Fruit fly (Drosophila melanogaster) whole organism, embryonic: ENCODE measurements around the gene CG14207.
A peak's percentile ranks its signal among the peaks of the same experiment; 100 is the strongest.

Experiments
- Adf1 ChIP-seq: fragments of 200-800 bp; sonication (Bioruptor generic); IDR thresholded peaks from 2 replicates; pipeline ENCODE4 v1.3.6; 2022; ENCODE audit warnings: missing biosample characterization, missing genetic modification characterization
- Antp ChIP-seq: fragments of 200-800 bp; sonication (Bioruptor generic); optimal IDR thresholded peaks from 3 replicates; lab custom pipeline; 2016; ENCODE audit warnings: missing biosample characterization, missing genetic modification characterization
- Awh ChIP-seq: fragments of 200-800 bp; sonication (Bioruptor generic); IDR thresholded peaks from 2 replicates; pipeline ENCODE4, ENCODE4 v1.3.6; 2022; ENCODE audit warnings: missing biosample characterization, missing genetic modification characterization
- C15 ChIP-seq: fragments of 200-800 bp; sonication (Bioruptor generic); IDR thresholded peaks from 3 replicates; pipeline ENCODE4 v1.3.6; 2022; ENCODE audit warnings: missing biosample characterization, missing genetic modification characterization
- CG10209 ChIP-seq: fragments of 200-800 bp; sonication (Bioruptor generic); optimal IDR thresholded peaks from 3 replicates; lab custom pipeline; 2017; ENCODE audit warnings: missing biosample characterization, mild to moderate bottlenecking, missing genetic modification characterization, missing genetic modification reagents
- CG1024 ChIP-seq: fragments of 200-800 bp; sonication (Bioruptor generic); IDR thresholded peaks from 2 replicates; pipeline ENCODE4 v1.3.6; 2022; ENCODE audit warnings: missing biosample characterization, missing genetic modification characterization
- CG10274 ChIP-seq: fragments of 200-800 bp; sonication (Bioruptor generic); optimal IDR thresholded peaks from 3 replicates; lab custom pipeline; 2017; ENCODE audit warnings: missing biosample characterization, mild to moderate bottlenecking, missing genetic modification characterization
- CG10366 ChIP-seq: fragments of 200-800 bp; sonication (Bioruptor generic); IDR thresholded peaks from 2 replicates; pipeline ENCODE4 v1.3.6; 2022; ENCODE audit warnings: missing biosample characterization, missing genetic modification characterization
- CG10654 ChIP-seq: fragments of 200-800 bp; sonication (Bioruptor generic); optimal IDR thresholded peaks from 2 replicates; lab custom pipeline; 2016; ENCODE audit warnings: missing biosample characterization, missing genetic modification characterization
- CG12236 ChIP-seq: fragments of 200-800 bp; sonication (Bioruptor generic); optimal IDR thresholded peaks from 2 replicates; lab custom pipeline; 2016; ENCODE audit warnings: missing biosample characterization, missing genetic modification characterization
- CG12942 ChIP-seq: fragments of 200-800 bp; sonication (Bioruptor generic); optimal IDR thresholded peaks from 3 replicates; lab custom pipeline; 2016; ENCODE audit warnings: missing biosample characterization, missing genetic modification characterization
- CG16815 ChIP-seq: fragments of 200-800 bp; sonication (Bioruptor generic); optimal IDR thresholded peaks from 3 replicates; lab custom pipeline; 2017; ENCODE audit warnings: missing biosample characterization, mild to moderate bottlenecking, missing genetic modification characterization
- CG17186 ChIP-seq: fragments of 200-800 bp; sonication (Bioruptor generic); optimal IDR thresholded peaks from 3 replicates; lab custom pipeline; 2017; ENCODE audit warnings: missing biosample characterization, missing genetic modification reagents, missing genetic modification characterization
- CG33557 ChIP-seq: fragments of 200-800 bp; sonication (Bioruptor generic); optimal IDR thresholded peaks from 2 replicates; lab custom pipeline; 2019; ENCODE audit warnings: missing biosample characterization, mild to moderate bottlenecking, missing genetic modification characterization, moderate library complexity
- CG34422 ChIP-seq: fragments of 200-800 bp; sonication (Bioruptor generic); IDR thresholded peaks from 3 replicates; pipeline ENCODE4 v1.3.6; 2022; ENCODE audit warnings: missing biosample characterization, missing genetic modification characterization
- CG3726 ChIP-seq: fragments of 200-800 bp; sonication (Bioruptor generic); IDR thresholded peaks from 3 replicates; pipeline ENCODE4, ENCODE4 v1.3.6; 2022; ENCODE audit warnings: missing biosample characterization, missing genetic modification characterization
- CG42726 ChIP-seq: fragments of 200-800 bp; sonication (Bioruptor generic); IDR thresholded peaks from 2 replicates; pipeline ENCODE4 v1.3.6; 2022; ENCODE audit warnings: missing biosample characterization, missing genetic modification characterization; ENCODE audit not compliant: partially characterized antibody
- CG6813 ChIP-seq: fragments of 200-800 bp; sonication (Bioruptor generic); optimal IDR thresholded peaks from 2 replicates; lab custom pipeline; 2017; ENCODE audit warnings: missing biosample characterization, missing genetic modification characterization, mild to moderate bottlenecking, moderate library complexity, missing genetic modification reagents
- CG7271 ChIP-seq: fragments of 200-800 bp; sonication (Bioruptor generic); optimal IDR thresholded peaks from 2 replicates; lab custom pipeline; 2018; ENCODE audit warnings: missing biosample characterization, mild to moderate bottlenecking, missing genetic modification characterization, moderate library complexity
- CG8388 ChIP-seq: fragments of 200-800 bp; sonication (Bioruptor generic); optimal IDR thresholded peaks from 2 replicates; lab custom pipeline; 2019; ENCODE audit warnings: missing biosample characterization, mild to moderate bottlenecking, missing genetic modification characterization, moderate library complexity
- Doc2 ChIP-seq: fragments of 200-800 bp; sonication (Bioruptor generic); IDR thresholded peaks from 2 replicates; pipeline ENCODE4 v1.3.6; 2022; ENCODE audit warnings: missing biosample characterization, missing genetic modification characterization
- Dp ChIP-seq: fragments of 200-800 bp; sonication (Bioruptor generic); optimal IDR thresholded peaks from 2 replicates; lab custom pipeline; 2018; ENCODE audit warnings: missing biosample characterization, mild to moderate bottlenecking, missing genetic modification characterization, moderate library complexity
- Eip74EF ChIP-seq, 2 experiments: fragments of 200-800 bp in 1 of 2; fragments of >200 bp in 1 of 2; sonication (Bioruptor generic) in 1 of 2; optimal IDR thresholded peaks; 2 replicates each; lab custom pipeline; 2017 to 2019; ENCODE audit warnings: missing biosample characterization in 2 of 2, missing genetic modification characterization in 2 of 2, mild to moderate bottlenecking in 1 of 2, moderate library complexity in 1 of 2
- Fer2 ChIP-seq: fragments of 200-800 bp; sonication (Bioruptor generic); optimal IDR thresholded peaks from 2 replicates; lab custom pipeline; 2018; ENCODE audit warnings: missing biosample characterization, mild to moderate bottlenecking, missing genetic modification characterization, moderate library complexity
- HLH4C ChIP-seq: fragments of 200-800 bp; sonication (Bioruptor generic); IDR thresholded peaks from 3 replicates; pipeline ENCODE4 v1.3.6; 2022; ENCODE audit warnings: missing biosample characterization, missing genetic modification characterization; ENCODE audit not compliant: partially characterized antibody
- HLH54F ChIP-seq: fragments of 200-800 bp; sonication (Bioruptor generic); optimal IDR thresholded peaks from 3 replicates; lab custom pipeline; 2016; ENCODE audit warnings: missing biosample characterization, missing genetic modification characterization
- Hr51 ChIP-seq, 2 experiments: fragments of 200-800 bp; sonication (Bioruptor generic); optimal IDR thresholded peaks; 2 replicates in 1 of 2; 3 replicates in 1 of 2; lab custom pipeline; 2016 to 2018; ENCODE audit warnings: missing biosample characterization in 2 of 2, missing genetic modification characterization in 2 of 2, mild to moderate bottlenecking in 1 of 2, moderate library complexity in 1 of 2
- MBD-R2 ChIP-seq: fragments of 200-800 bp; sonication (Bioruptor generic); IDR thresholded peaks from 2 replicates; pipeline ENCODE4 v1.3.6; 2022; ENCODE audit warnings: missing biosample characterization, missing genetic modification characterization
- MTF-1 ChIP-seq: fragments of 200-800 bp; sonication (Bioruptor generic); optimal IDR thresholded peaks from 2 replicates; lab custom pipeline; 2018; ENCODE audit warnings: missing biosample characterization, mild to moderate bottlenecking, missing genetic modification characterization, borderline replicate concordance
- Neu2 ChIP-seq: fragments of 200-800 bp; sonication (Bioruptor generic); optimal IDR thresholded peaks from 3 replicates; lab custom pipeline; 2016; ENCODE audit warnings: missing biosample characterization, missing genetic modification characterization, borderline replicate concordance
- Rfx ChIP-seq: fragments of 200-800 bp; sonication (Bioruptor generic); IDR thresholded peaks from 2 replicates; pipeline ENCODE4 v1.3.6; 2022; ENCODE audit warnings: missing biosample characterization, missing genetic modification characterization
- Rx ChIP-seq: fragments of 200-800 bp; sonication (Bioruptor generic); IDR thresholded peaks from 2 replicates; pipeline ENCODE4 v1.3.6; 2022; ENCODE audit warnings: missing biosample characterization, missing genetic modification characterization
- cad ChIP-seq: fragments of >200 bp; optimal IDR thresholded peaks from 2 replicates; lab custom pipeline; 2017; ENCODE audit warnings: missing biosample characterization, missing genetic modification characterization
- cg ChIP-seq: fragments of 200-800 bp; sonication (Bioruptor generic); optimal IDR thresholded peaks from 3 replicates; lab custom pipeline; 2019; ENCODE audit warnings: missing biosample characterization, mild to moderate bottlenecking, missing genetic modification characterization, moderate library complexity
- corto ChIP-seq: fragments of 200-800 bp; sonication (Bioruptor generic); optimal IDR thresholded peaks from 2 replicates; lab custom pipeline; 2016; ENCODE audit warnings: missing biosample characterization, mild to moderate bottlenecking, missing genetic modification characterization, moderate library complexity
- crc ChIP-seq: fragments of 200-800 bp; sonication (Bioruptor generic); optimal IDR thresholded peaks from 2 replicates; lab custom pipeline; 2016; ENCODE audit warnings: missing biosample characterization, missing genetic modification characterization
- danr ChIP-seq: fragments of 200-800 bp; sonication (Bioruptor generic); IDR thresholded peaks from 2 replicates; pipeline ENCODE4 v1.3.6; 2022; ENCODE audit warnings: missing biosample characterization, missing genetic modification characterization
- ewg ChIP-seq: fragments of 200-800 bp; sonication (Bioruptor generic); optimal IDR thresholded peaks from 3 replicates; lab custom pipeline; 2017; ENCODE audit warnings: mild to moderate bottlenecking, missing biosample characterization, missing genetic modification reagents, missing genetic modification characterization
- exex ChIP-seq: fragments of 200-800 bp; sonication (Bioruptor generic); optimal IDR thresholded peaks from 4 replicates; lab custom pipeline; 2018; ENCODE audit warnings: missing biosample characterization, mild to moderate bottlenecking, missing genetic modification characterization, moderate library complexity
- ham ChIP-seq: fragments of 200-800 bp; sonication (Bioruptor generic); IDR thresholded peaks from 2 replicates; pipeline ENCODE4 v1.3.6; 2022; ENCODE audit warnings: missing biosample characterization, missing genetic modification characterization
- ken ChIP-seq: fragments of 200-800 bp; sonication (Bioruptor generic); IDR thresholded peaks from 3 replicates; pipeline ENCODE4 v1.3.6; 2022; ENCODE audit warnings: missing biosample characterization, missing genetic modification characterization
- nmo ChIP-seq: fragments of 200-800 bp; sonication (Bioruptor generic); optimal IDR thresholded peaks from 2 replicates; lab custom pipeline; 2018; ENCODE audit warnings: missing biosample characterization, mild to moderate bottlenecking, missing genetic modification characterization, moderate library complexity
- pho ChIP-seq: fragments of 200-800 bp; sonication (Bioruptor generic); optimal IDR thresholded peaks from 2 replicates; lab custom pipeline; 2016; ENCODE audit warnings: missing biosample characterization, missing genetic modification characterization
- pzg ChIP-seq: fragments of 200-800 bp; sonication (Bioruptor generic); optimal IDR thresholded peaks from 3 replicates; lab custom pipeline; 2018; ENCODE audit warnings: missing biosample characterization, mild to moderate bottlenecking, missing genetic modification characterization, moderate library complexity
- tll ChIP-seq, 2 experiments: fragments of 200-800 bp in 1 of 2; fragments of >200 bp in 1 of 2; sonication (Bioruptor generic) in 1 of 2; optimal IDR thresholded peaks; 2 replicates each; lab custom pipeline; 2017 to 2019; ENCODE audit warnings: missing biosample characterization in 2 of 2, missing genetic modification characterization in 2 of 2, mild to moderate bottlenecking in 1 of 2, moderate library complexity in 1 of 2
- unpg ChIP-seq: fragments of 200-800 bp; sonication (Bioruptor generic); optimal IDR thresholded peaks from 3 replicates; lab custom pipeline; 2018; ENCODE audit warnings: missing biosample characterization, mild to moderate bottlenecking, missing genetic modification characterization, moderate library complexity
- vfl ChIP-seq: fragments of 200-800 bp; sonication (Bioruptor generic); optimal IDR thresholded peaks from 2 replicates; lab custom pipeline; 2016; ENCODE audit warnings: missing biosample characterization, missing genetic modification characterization
- vvl ChIP-seq: fragments of 200-800 bp; sonication (Bioruptor generic); IDR thresholded peaks from 2 replicates; pipeline ENCODE4 v1.3.6; 2022; ENCODE audit warnings: missing biosample characterization, missing genetic modification characterization
- wek ChIP-seq: fragments of 200-800 bp; sonication (Bioruptor generic); optimal IDR thresholded peaks from 3 replicates; lab custom pipeline; 2018; ENCODE audit warnings: missing biosample characterization, mild to moderate bottlenecking, missing genetic modification characterization, moderate library complexity
- yki ChIP-seq: fragments of >200 bp; optimal IDR thresholded peaks from 3 replicates; lab custom pipeline; 2018

The CG14207 gene

dm6 chrX:19638328-19638940 lies 33.4 kb downstream of the CG14207 start, which contains the start of gene Rcd-1 (continued):
- TF ChIP-seq ken (GFP tag; lab: Robert Waterston, UW) (no peak), Neu2 (GFP tag; lab: Kevin White, UChicago) (no peak), Eip74EF (GFP tag; optimal IDR thresholded peaks at IDR 0.05; lab: Kevin White, UChicago) (no peak), MTF-1 (GFP tag; lab: Kevin White, UChicago) (no peak), Hr51 (GFP tag; optimal IDR thresholded peaks at IDR 0.05; lab: Kevin White, UChicago) (no peak), nmo (GFP tag; lab: Kevin White, UChicago) (no peak), cad (GFP tag; lab: Kevin White, UChicago) (no peak), unpg (GFP tag; lab: Kevin White, UChicago) (no peak), CG12942 (GFP tag; lab: Kevin White, UChicago) (no peak), tll (GFP tag; optimal IDR thresholded peaks at IDR 0.05; lab: Kevin White, UChicago) (no peak), CG10654 (GFP tag; lab: Kevin White, UChicago) (no peak), CG1024 (GFP tag; lab: Robert Waterston, UW) (no peak), CG10366 (no peak), CG33557 (peak; percentile 22), Doc2 (no peak), CG10274 (GFP tag; lab: Kevin White, UChicago) (no peak), cg (GFP tag; lab: Kevin White, UChicago) (no peak), vvl (peak; percentile 49; the same call in 1 of the 2 replicates), Adf1 (no peak), CG7271 (no peak), CG6813 (GFP tag; lab: Kevin White, UChicago) (no peak), CG34422 (GFP tag; lab: Robert Waterston, UW) (no peak), exex (tag; lab: Kevin White, UChicago) (no peak), HLH54F (GFP tag; lab: Kevin White, UChicago) (no peak), HLH4C (GFP tag; lab: Robert Waterston, UW) (no peak), CG17186 (GFP tag; lab: Kevin White, UChicago) (peak; percentile 59), pzg (GFP tag; lab: Kevin White, UChicago) (peak; percentile 81), CG10209 (GFP tag; lab: Kevin White, UChicago) (no peak), CG3726 (GFP tag; lab: Robert Waterston, UW) (no peak), ham (GFP tag; lab: Robert Waterston, UW) (no peak), CG42726 (GFP tag; lab: Robert Waterston, UW) (no peak), wek (GFP tag; lab: Kevin White, UChicago) (no peak), Awh (GFP tag; lab: Robert Waterston, UW) (no peak), C15 (GFP tag; lab: Robert Waterston, UW) (no peak), pho (GFP tag; lab: Kevin White, UChicago) (no peak), corto (GFP tag; lab: Kevin White, UChicago) (no peak), Rfx (GFP tag; lab: Robert Waterston, UW) (peak; percentile 34; the same call in 1 of the 2 replicates), ewg (peak; percentile 63), vfl (GFP tag; lab: Kevin White, UChicago) (no peak), CG12236 (no peak), MBD-R2 (GFP tag; lab: Robert Waterston, UW) (peak; percentile 35; the same call in 1 of the 2 replicates), CG8388 (no peak), Fer2 (tag; lab: Kevin White, UChicago) (no peak), Rx (GFP tag; lab: Robert Waterston, UW) (no peak), crc (GFP tag; lab: Kevin White, UChicago) (no peak), CG16815 (GFP tag; lab: Kevin White, UChicago) (no peak), Dp (GFP tag; lab: Kevin White, UChicago) (peak; percentile 51), yki (no peak), danr (no peak), Antp (GFP tag; lab: Kevin White, UChicago) (no peak)
